Fruit fly (Drosophila melanogaster) whole organism, embryonic: ENCODE results near the gene CG31016.

Experiments used
- Ada2b ChIP-seq: fragments of 200-800 bp; sonication (Bioruptor generic); IDR thresholded peaks from 2 replicates; pipeline ENCODE4 v1.3.6; 2022; ENCODE audit warnings: missing biosample characterization, missing genetic modification characterization
- B-H2 ChIP-seq: fragments of 200-800 bp; sonication (Bioruptor generic); optimal IDR thresholded peaks from 2 replicates; lab custom pipeline; 2018; ENCODE audit warnings: missing biosample characterization, mild to moderate bottlenecking, missing genetic modification characterization
- Bgb ChIP-seq: fragments of 200-800 bp; sonication (Bioruptor generic); IDR thresholded peaks from 2 replicates; pipeline ENCODE4 v1.3.6; 2022; ENCODE audit warnings: missing biosample characterization, missing genetic modification characterization; ENCODE audit not compliant: partially characterized antibody
- Blimp-1 ChIP-seq: fragments of 200-800 bp; sonication (Bioruptor generic); optimal IDR thresholded peaks from 3 replicates; lab custom pipeline; 2018; ENCODE audit warnings: missing biosample characterization, missing genetic modification characterization, mild to moderate bottlenecking, moderate library complexity, missing genetic modification reagents
- CG10959 ChIP-seq: fragments of 200-800 bp; sonication (Bioruptor generic); IDR thresholded peaks from 2 replicates; pipeline ENCODE4 v1.3.6; 2022; ENCODE audit warnings: missing biosample characterization, missing genetic modification characterization
- CG11696 ChIP-seq: fragments of 200-800 bp; sonication (Bioruptor generic); IDR thresholded peaks from 2 replicates; pipeline ENCODE4 v1.3.6; 2022; ENCODE audit warnings: missing biosample characterization, missing genetic modification characterization
- CG12219 ChIP-seq: fragments of 200-800 bp; sonication (Bioruptor generic); optimal IDR thresholded peaks from 3 replicates; lab custom pipeline; 2018; ENCODE audit warnings: missing biosample characterization, mild to moderate bottlenecking, missing genetic modification characterization
- CG12659 ChIP-seq: fragments of 200-800 bp; sonication (Bioruptor generic); optimal IDR thresholded peaks from 3 replicates; lab custom pipeline; 2017; ENCODE audit warnings: mild to moderate bottlenecking, missing biosample characterization, missing genetic modification reagents, missing genetic modification characterization
- CG18619 ChIP-seq: fragments of 200-800 bp; sonication (Bioruptor generic); optimal IDR thresholded peaks from 3 replicates; lab custom pipeline; 2017; ENCODE audit warnings: missing biosample characterization, mild to moderate bottlenecking, missing genetic modification characterization
- CG18764 ChIP-seq: fragments of 200-800 bp; sonication (Bioruptor generic); optimal IDR thresholded peaks from 3 replicates; lab custom pipeline; 2016; ENCODE audit warnings: missing biosample characterization, missing genetic modification characterization
- CG2678 ChIP-seq: fragments of 200-800 bp; sonication (Bioruptor generic); optimal IDR thresholded peaks from 3 replicates; lab custom pipeline; 2019; ENCODE audit warnings: missing biosample characterization, mild to moderate bottlenecking, missing genetic modification characterization, moderate library complexity
- CG2889 ChIP-seq: fragments of 200-800 bp; sonication (Bioruptor generic); IDR thresholded peaks from 3 replicates; pipeline ENCODE4 v1.3.6; 2022; ENCODE audit warnings: missing biosample characterization, missing genetic modification characterization
- CG31224 ChIP-seq: fragments of 200-800 bp; sonication (Bioruptor generic); IDR thresholded peaks from 2 replicates; pipeline ENCODE4 v1.3.6; 2022; ENCODE audit warnings: missing biosample characterization, missing genetic modification characterization
- CG3163 ChIP-seq: fragments of 200-800 bp; sonication (Bioruptor generic); optimal IDR thresholded peaks from 3 replicates; lab custom pipeline; 2016; ENCODE audit warnings: missing biosample characterization, missing genetic modification characterization
- CG3281 ChIP-seq: fragments of 200-800 bp; sonication (Bioruptor generic); optimal IDR thresholded peaks from 3 replicates; lab custom pipeline; 2017; ENCODE audit warnings: missing biosample characterization, mild to moderate bottlenecking, missing genetic modification characterization
- CG3838 ChIP-seq: fragments of 200-800 bp; sonication (Bioruptor generic); optimal IDR thresholded peaks from 3 replicates; lab custom pipeline; 2016; ENCODE audit warnings: missing biosample characterization, missing genetic modification characterization
- CG6791 ChIP-seq: fragments of 200-800 bp; sonication (Bioruptor generic); IDR thresholded peaks from 3 replicates; pipeline ENCODE4 v1.3.6; 2022; ENCODE audit warnings: missing biosample characterization, missing genetic modification characterization; ENCODE audit not compliant: partially characterized antibody
- CG7372 ChIP-seq: fragments of 200-800 bp; sonication (Bioruptor generic); IDR thresholded peaks from 2 replicates; pipeline ENCODE4 v1.3.6; 2022; ENCODE audit warnings: missing biosample characterization, missing genetic modification characterization
- CG7963 ChIP-seq: fragments of 200-800 bp; sonication (Bioruptor generic); IDR thresholded peaks from 3 replicates; pipeline ENCODE4 v1.3.6; 2022; ENCODE audit warnings: missing biosample characterization, missing genetic modification characterization; ENCODE audit not compliant: partially characterized antibody
- CG7987 ChIP-seq: fragments of 200-800 bp; sonication (Bioruptor generic); optimal IDR thresholded peaks from 2 replicates; lab custom pipeline; 2018; ENCODE audit warnings: missing biosample characterization, mild to moderate bottlenecking, missing genetic modification characterization, moderate library complexity
- CG8478 ChIP-seq: fragments of >200 bp; optimal IDR thresholded peaks from 2 replicates; lab custom pipeline; 2018
- CG9437 ChIP-seq: fragments of 200-800 bp; sonication (Bioruptor generic); optimal IDR thresholded peaks from 2 replicates; lab custom pipeline; 2018; ENCODE audit warnings: missing biosample characterization, mild to moderate bottlenecking, missing genetic modification characterization
- CG9817 ChIP-seq: fragments of 200-800 bp; sonication (Bioruptor generic); optimal IDR thresholded peaks from 2 replicates; lab custom pipeline; 2018; ENCODE audit warnings: missing biosample characterization, mild to moderate bottlenecking, missing genetic modification characterization, moderate library complexity
- CTCF ChIP-seq: fragments of 200-800 bp; sonication (Bioruptor generic); optimal IDR thresholded peaks from 2 replicates; lab custom pipeline; 2017; ENCODE audit warnings: missing biosample characterization, mild to moderate bottlenecking, missing genetic modification characterization, moderate library complexity
- Doc2 ChIP-seq: fragments of 200-800 bp; sonication (Bioruptor generic); IDR thresholded peaks from 2 replicates; pipeline ENCODE4 v1.3.6; 2022; ENCODE audit warnings: missing biosample characterization, missing genetic modification characterization
- Fer1 ChIP-seq: fragments of 200-800 bp; sonication (Bioruptor generic); optimal IDR thresholded peaks from 2 replicates; lab custom pipeline; 2017; ENCODE audit warnings: missing biosample characterization, mild to moderate bottlenecking, missing genetic modification characterization
- Mad ChIP-seq: fragments of 200-800 bp; sonication (Bioruptor generic); optimal IDR thresholded peaks from 2 replicates; lab custom pipeline; 2016; ENCODE audit warnings: missing biosample characterization, missing genetic modification characterization
- NC2β ChIP-seq: fragments of 200-800 bp; sonication (Bioruptor generic); optimal IDR thresholded peaks from 2 replicates; lab custom pipeline; 2016; ENCODE audit warnings: missing biosample characterization, missing genetic modification characterization
- bigmax ChIP-seq: fragments of 200-800 bp; sonication (Bioruptor generic); optimal IDR thresholded peaks from 2 replicates; lab custom pipeline; 2018; ENCODE audit warnings: missing biosample characterization, mild to moderate bottlenecking, missing genetic modification characterization
- br ChIP-seq: fragments of >200 bp; optimal IDR thresholded peaks from 2 replicates; lab custom pipeline; 2017
- cad ChIP-seq: fragments of >200 bp; optimal IDR thresholded peaks from 2 replicates; lab custom pipeline; 2017; ENCODE audit warnings: missing biosample characterization, missing genetic modification characterization
- dan ChIP-seq: fragments of 200-800 bp; sonication (Bioruptor generic); IDR thresholded peaks from 2 replicates; pipeline ENCODE4 v1.3.6; 2022; ENCODE audit warnings: missing biosample characterization, missing genetic modification characterization
- dmrt99B ChIP-seq: fragments of 200-800 bp; sonication (Bioruptor generic); optimal IDR thresholded peaks from 2 replicates; lab custom pipeline; 2018; ENCODE audit warnings: missing biosample characterization, mild to moderate bottlenecking, missing genetic modification characterization, moderate library complexity
- gcm ChIP-seq: fragments of 200-800 bp; sonication (Bioruptor generic); optimal IDR thresholded peaks from 2 replicates; lab custom pipeline; 2019; ENCODE audit warnings: missing biosample characterization, mild to moderate bottlenecking, missing genetic modification characterization, moderate library complexity
- gro ChIP-seq: fragments of 200-800 bp; sonication (Bioruptor generic); optimal IDR thresholded peaks from 2 replicates; lab custom pipeline; 2016; ENCODE audit warnings: missing biosample characterization, missing genetic modification characterization
- gsb-n ChIP-seq: fragments of 200-800 bp; sonication (Bioruptor generic); optimal IDR thresholded peaks from 3 replicates; lab custom pipeline; 2018; ENCODE audit warnings: missing biosample characterization, mild to moderate bottlenecking, missing genetic modification characterization
- hb ChIP-seq: fragments of 200-800 bp; sonication (Bioruptor generic); IDR thresholded peaks from 3 replicates; pipeline ENCODE4 v1.3.6; 2022; ENCODE audit warnings: missing biosample characterization, missing genetic modification characterization; ENCODE audit not compliant: partially characterized antibody
- hth ChIP-seq: fragments of >200 bp; optimal IDR thresholded peaks from 2 replicates; lab custom pipeline; 2017; ENCODE audit warnings: inconsistent platforms
- lab ChIP-seq: fragments of 200-800 bp; sonication (Bioruptor generic); optimal IDR thresholded peaks from 3 replicates; lab custom pipeline; 2017; ENCODE audit warnings: missing biosample characterization, missing genetic modification characterization, mild to moderate bottlenecking, moderate library complexity, missing genetic modification reagents
- lbe ChIP-seq: fragments of 200-800 bp; sonication (Bioruptor generic); optimal IDR thresholded peaks from 2 replicates; lab custom pipeline; 2016; ENCODE audit warnings: missing biosample characterization, mild to moderate bottlenecking, missing genetic modification characterization
- nerfin-2 ChIP-seq: fragments of 200-800 bp; sonication (Bioruptor generic); IDR thresholded peaks from 2 replicates; pipeline ENCODE4 v1.3.6; 2022; ENCODE audit warnings: missing biosample characterization, missing genetic modification characterization; ENCODE audit not compliant: partially characterized antibody
- pan ChIP-seq, 4 experiments: fragments of >200 bp in 3 of 4; fragments of 200-800 bp in 1 of 4; sonication (Bioruptor generic) in 1 of 4; optimal IDR thresholded peaks in 3 of 4; IDR thresholded peaks in 1 of 4; 2 replicates each; pipeline versions ENCODE4 v1.3.6 to Lab custom; 2017 to 2022; ENCODE audit warnings: missing biosample characterization in 2 of 4, missing genetic modification characterization in 2 of 4, mixed read lengths in 1 of 4
- pzg ChIP-seq: fragments of 200-800 bp; sonication (Bioruptor generic); optimal IDR thresholded peaks from 3 replicates; lab custom pipeline; 2018; ENCODE audit warnings: missing biosample characterization, mild to moderate bottlenecking, missing genetic modification characterization, moderate library complexity
- shn ChIP-seq: fragments of 200-800 bp; sonication (Bioruptor generic); optimal IDR thresholded peaks from 3 replicates; lab custom pipeline; 2016; ENCODE audit warnings: missing biosample characterization, missing genetic modification characterization
- slbo ChIP-seq: fragments of 200-800 bp; sonication (Bioruptor generic); IDR thresholded peaks from 2 replicates; pipeline ENCODE4 v1.3.6; 2022; ENCODE audit warnings: missing biosample characterization, missing genetic modification characterization
- slou ChIP-seq: fragments of 200-800 bp; sonication (Bioruptor generic); optimal IDR thresholded peaks from 3 replicates; lab custom pipeline; 2016; ENCODE audit warnings: missing biosample characterization, missing genetic modification characterization
- toy ChIP-seq: fragments of 200-800 bp; sonication (Bioruptor generic); IDR thresholded peaks from 2 replicates; pipeline ENCODE4 v1.3.6; 2022; ENCODE audit warnings: missing biosample characterization, missing genetic modification characterization
- vfl ChIP-seq: fragments of 200-800 bp; sonication (Bioruptor generic); optimal IDR thresholded peaks from 2 replicates; lab custom pipeline; 2016; ENCODE audit warnings: missing biosample characterization, missing genetic modification characterization
- yki ChIP-seq: fragments of >200 bp; optimal IDR thresholded peaks from 3 replicates; lab custom pipeline; 2018
- zf30C ChIP-seq: fragments of 200-800 bp; sonication (Bioruptor generic); optimal IDR thresholded peaks from 3 replicates; lab custom pipeline; 2018; ENCODE audit warnings: missing biosample characterization, mild to moderate bottlenecking, missing genetic modification characterization

CG31016 gene

dm6 chr3R:30601440-30602256 lies 4.3 kb upstream of the CG31016 start, which contains the start of the genes CG2246 and CG31021 (continued):
- TF ChIP-seq br (lab: Kevin White, UChicago) (no peak), Bgb (GFP tag; lab: Robert Waterston, UW) (peak; percentile 88), pzg (GFP tag; lab: Kevin White, UChicago) (peak; percentile 92), bigmax (GFP tag; lab: Kevin White, UChicago) (no peak), CG3838 (GFP tag; lab: Kevin White, UChicago) (peak; percentile 88), CG6791 (GFP tag; lab: Robert Waterston, UW) (peak; percentile 87), CG9817 (tag; lab: Kevin White, UChicago) (peak; percentile 61), slbo (peak; percentile 87), slou (GFP tag; lab: Kevin White, UChicago) (no peak), yki (lab: Kevin White, UChicago) (peak; percentile 4), nerfin-2 (GFP tag; lab: Robert Waterston, UW) (peak; percentile 71), CG12219 (no peak), dmrt99B (peak; percentile 41), CG7372 (GFP tag; lab: Robert Waterston, UW) (peak; percentile 38; the same call in 1 of the 2 replicates), CG11696 (GFP tag; lab: Robert Waterston, UW) (no peak), Fer1 (no peak), gcm (GFP tag; lab: Kevin White, UChicago) (no peak), lab (GFP tag; lab: Kevin White, UChicago) (peak; percentile 58), Ada2b (GFP tag; lab: Robert Waterston, UW) (peak; percentile 16; the same call in 1 of the 2 replicates), CG3163 (GFP tag; lab: Kevin White, UChicago) (peak; percentile 58), zf30C (GFP tag; lab: Kevin White, UChicago) (peak; percentile 95), shn (GFP tag; lab: Kevin White, UChicago) (peak; percentile 66), CG8478 (no peak), vfl (peak; percentile 22), CG18619 (peak; percentile 36), CG7963 (GFP tag; lab: Robert Waterston, UW) (peak; percentile 76; the same call in 2 of the 3 replicates), cad (no peak), CG2889 (GFP tag; lab: Robert Waterston, UW) (0 out of 3 replicates have a peak, but pooled peaks have one; percentile 19), toy (no peak), hth (lab: Kevin White, UChicago) (no peak), B-H2 (GFP tag; lab: Kevin White, UChicago) (peak; percentile 50), Blimp-1 (GFP tag; lab: Kevin White, UChicago) (peak; percentile 36), hb (GFP tag; lab: Robert Waterston, UW) (0 out of 3 replicates have a peak, but pooled peaks have one; percentile 73), gsb-n (tag; lab: Kevin White, UChicago) (peak; percentile 9), CG3281 (GFP tag; lab: Kevin White, UChicago) (no peak), pan (optimal IDR thresholded peaks at IDR 0.05; lab: Kevin White, UChicago) (no peak), pan (GFP tag; optimal IDR thresholded peaks at IDR 0.05 in 1 of 2, IDR thresholded peaks at IDR 0.05 in 1 of 2) (peak in 1 of 2 experiments; percentile 29), CG2678 (tag; lab: Kevin White, UChicago) (peak; percentile 47), CG31224 (0 out of 2 replicates have a peak, but pooled peaks have one; percentile 32), dan (GFP tag; lab: Robert Waterston, UW) (no peak), CTCF (peak; percentile 36), NC2β (GFP tag; lab: Kevin White, UChicago) (no peak), CG18764 (GFP tag; lab: Kevin White, UChicago) (no peak), CG10959 (GFP tag; lab: Robert Waterston, UW) (no peak), CG12659 (GFP tag; lab: Kevin White, UChicago) (peak; percentile 50), Doc2 (GFP tag; lab: Robert Waterston, UW) (no peak), gro (GFP tag; lab: Kevin White, UChicago) (no peak), CG7987 (GFP tag; lab: Kevin White, UChicago) (no peak), lbe (GFP tag; lab: Kevin White, UChicago) (no peak), Mad (GFP tag; lab: Kevin White, UChicago) (no peak), CG9437 (GFP tag; lab: Kevin White, UChicago) (peak; percentile 17)
